Fruit fly (Drosophila melanogaster) whole organism, embryonic: Measurements from ENCODE around the gene CG13716.

Experiments used
- Ada2b ChIP-seq: fragments of 200-800 bp; sonication (Bioruptor generic); IDR thresholded peaks from 2 replicates; pipeline ENCODE4 v1.3.6; 2022; ENCODE audit warnings: missing biosample characterization, missing genetic modification characterization
- CG11247 ChIP-seq: fragments of 200-800 bp; sonication (Bioruptor generic); IDR thresholded peaks from 2 replicates; pipeline ENCODE4 v1.3.6; 2022; ENCODE audit warnings: missing biosample characterization, missing genetic modification characterization
- CG13123 ChIP-seq: fragments of 200-800 bp; sonication (Bioruptor generic); optimal IDR thresholded peaks from 2 replicates; lab custom pipeline; 2016; ENCODE audit warnings: missing biosample characterization, missing genetic modification characterization
- CG13775 ChIP-seq: fragments of 200-800 bp; sonication (Bioruptor generic); optimal IDR thresholded peaks from 3 replicates; lab custom pipeline; 2017; ENCODE audit warnings: missing biosample characterization, mild to moderate bottlenecking, missing genetic modification characterization
- CG14965 ChIP-seq: fragments of 200-800 bp; sonication (Bioruptor generic); optimal IDR thresholded peaks from 2 replicates; lab custom pipeline; 2016; ENCODE audit warnings: missing biosample characterization, missing genetic modification characterization, borderline replicate concordance
- CG15514 ChIP-seq: fragments of 200-800 bp; sonication (Bioruptor generic); optimal IDR thresholded peaks from 3 replicates; lab custom pipeline; 2017; ENCODE audit warnings: missing biosample characterization, missing genetic modification characterization, mild to moderate bottlenecking, moderate library complexity, missing genetic modification reagents
- CG15601 ChIP-seq: fragments of 200-800 bp; sonication (Bioruptor generic); optimal IDR thresholded peaks from 3 replicates; lab custom pipeline; 2019; ENCODE audit warnings: missing biosample characterization, mild to moderate bottlenecking, missing genetic modification characterization, moderate library complexity
- CG17359 ChIP-seq: fragments of 200-800 bp; sonication (Bioruptor generic); optimal IDR thresholded peaks from 3 replicates; lab custom pipeline; 2018; ENCODE audit warnings: missing biosample characterization, mild to moderate bottlenecking, missing genetic modification characterization, moderate library complexity
- CG18262 ChIP-seq: fragments of 200-800 bp; optimal IDR thresholded peaks from 3 replicates; lab custom pipeline; 2019; ENCODE audit warnings: missing biosample characterization, mild to moderate bottlenecking, missing genetic modification characterization, moderate library complexity
- CG18476 ChIP-seq: fragments of 200-800 bp; sonication (Bioruptor generic); optimal IDR thresholded peaks from 2 replicates; lab custom pipeline; 2016; ENCODE audit warnings: missing biosample characterization, mild to moderate bottlenecking, missing genetic modification characterization
- CG2202 ChIP-seq: fragments of 200-800 bp; sonication (Bioruptor generic); optimal IDR thresholded peaks from 2 replicates; lab custom pipeline; 2018; ENCODE audit warnings: missing biosample characterization, mild to moderate bottlenecking, missing genetic modification characterization
- CG2712 ChIP-seq: fragments of 200-800 bp; optimal IDR thresholded peaks from 3 replicates; lab custom pipeline; 2019; ENCODE audit warnings: missing biosample characterization, mild to moderate bottlenecking, missing genetic modification characterization, moderate library complexity
- CG2875 ChIP-seq: fragments of 200-800 bp; sonication (Bioruptor generic); optimal IDR thresholded peaks from 2 replicates; lab custom pipeline; 2017; ENCODE audit warnings: missing biosample characterization, mild to moderate bottlenecking, missing genetic modification characterization, missing genetic modification reagents
- CG30403 ChIP-seq: fragments of 200-800 bp; sonication (Bioruptor generic); optimal IDR thresholded peaks from 3 replicates; lab custom pipeline; 2016; ENCODE audit warnings: missing biosample characterization, missing genetic modification characterization
- CG31441 ChIP-seq: fragments of 200-800 bp; sonication (Bioruptor generic); IDR thresholded peaks from 2 replicates; pipeline ENCODE4 v1.3.6; 2022; ENCODE audit warnings: missing biosample characterization, missing genetic modification characterization
- CG33213 ChIP-seq: fragments of 200-800 bp; sonication (Bioruptor generic); optimal IDR thresholded peaks from 3 replicates; lab custom pipeline; 2016; ENCODE audit warnings: missing biosample characterization, missing genetic modification characterization
- CG6272 ChIP-seq: fragments of 200-800 bp; sonication (Bioruptor generic); IDR thresholded peaks from 2 replicates; pipeline ENCODE4 v1.3.6; 2022; ENCODE audit warnings: missing biosample characterization, missing genetic modification characterization
- CG6689 ChIP-seq: fragments of 200-800 bp; sonication (Bioruptor generic); IDR thresholded peaks from 2 replicates; pipeline ENCODE4 v1.3.6; 2022; ENCODE audit warnings: missing biosample characterization, missing genetic modification characterization
- CG7372 ChIP-seq: fragments of 200-800 bp; sonication (Bioruptor generic); IDR thresholded peaks from 2 replicates; pipeline ENCODE4 v1.3.6; 2022; ENCODE audit warnings: missing biosample characterization, missing genetic modification characterization
- Camta ChIP-seq: fragments of 200-800 bp; sonication (Bioruptor generic); optimal IDR thresholded peaks from 2 replicates; lab custom pipeline; 2016; ENCODE audit warnings: missing biosample characterization, missing genetic modification characterization
- D ChIP-seq, 2 experiments: fragments of 200-800 bp in 1 of 2; fragments of >200 bp in 1 of 2; sonication (Bioruptor generic) in 1 of 2; optimal IDR thresholded peaks; 2 replicates in 1 of 2; 3 replicates in 1 of 2; lab custom pipeline; 2017; ENCODE audit warnings: mild to moderate bottlenecking in 1 of 2, missing biosample characterization in 1 of 2, missing genetic modification characterization in 1 of 2, missing genetic modification reagents in 1 of 2
- D19B ChIP-seq: fragments of 200-800 bp; sonication (Bioruptor generic); optimal IDR thresholded peaks from 2 replicates; lab custom pipeline; 2017; ENCODE audit warnings: missing biosample characterization, mild to moderate bottlenecking, missing genetic modification characterization
- Drgx ChIP-seq: fragments of 200-800 bp; sonication (Bioruptor generic); IDR thresholded peaks from 2 replicates; pipeline ENCODE4 v1.3.6; 2022; ENCODE audit warnings: missing biosample characterization, missing genetic modification characterization
- Ets65A ChIP-seq: fragments of 200-800 bp; sonication (Bioruptor generic); peaks from one replicate; lab custom pipeline; 2016; ENCODE audit warnings: missing biosample characterization, missing genetic modification characterization
- GATAe ChIP-seq: fragments of 200-800 bp; sonication (Bioruptor generic); conservative IDR thresholded peaks from 2 replicates; pipeline ENCODE4 v1.3.6; 2022; ENCODE audit warnings: missing biosample characterization, missing genetic modification characterization
- Gug ChIP-seq: fragments of 200-800 bp; sonication (Bioruptor generic); IDR thresholded peaks from 4 replicates; pipeline ENCODE4 v1.3.6; 2022; ENCODE audit warnings: missing biosample characterization, missing genetic modification characterization
- H15 ChIP-seq: fragments of 200-800 bp; sonication (Bioruptor generic); IDR thresholded peaks from 3 replicates; pipeline ENCODE4 v1.3.6; 2022; ENCODE audit warnings: missing biosample characterization, missing genetic modification characterization
- HLH3B ChIP-seq: fragments of 200-800 bp; sonication (Bioruptor generic); IDR thresholded peaks from 2 replicates; pipeline ENCODE4 v1.3.6; 2022; ENCODE audit warnings: missing biosample characterization, missing genetic modification characterization
- Mad ChIP-seq: fragments of 200-800 bp; sonication (Bioruptor generic); optimal IDR thresholded peaks from 2 replicates; lab custom pipeline; 2016; ENCODE audit warnings: missing biosample characterization, missing genetic modification characterization
- NC2α ChIP-seq: fragments of 200-800 bp; sonication (Bioruptor generic); optimal IDR thresholded peaks from 2 replicates; lab custom pipeline; 2016; ENCODE audit warnings: missing biosample characterization, missing genetic modification characterization
- Rx ChIP-seq: fragments of 200-800 bp; sonication (Bioruptor generic); IDR thresholded peaks from 2 replicates; pipeline ENCODE4 v1.3.6; 2022; ENCODE audit warnings: missing biosample characterization, missing genetic modification characterization
- Sry-δ ChIP-seq: fragments of 200-800 bp; sonication (Bioruptor generic); optimal IDR thresholded peaks from 2 replicates; lab custom pipeline; 2016; ENCODE audit warnings: missing biosample characterization, missing genetic modification characterization
- ap ChIP-seq: fragments of 200-800 bp; sonication (Bioruptor generic); IDR thresholded peaks from 2 replicates; pipeline ENCODE4 v1.3.6; 2022; ENCODE audit warnings: missing biosample characterization, missing genetic modification characterization
- az2 ChIP-seq: fragments of 200-800 bp; sonication (Bioruptor generic); optimal IDR thresholded peaks from 3 replicates; lab custom pipeline; 2016; ENCODE audit warnings: missing biosample characterization, missing genetic modification characterization
- bsh ChIP-seq, 2 experiments: fragments of 200-800 bp; sonication (Bioruptor generic); optimal IDR thresholded peaks; 2 replicates each; lab custom pipeline; 2017 to 2018; ENCODE audit warnings: mild to moderate bottlenecking in 2 of 2, missing biosample characterization in 2 of 2, missing genetic modification characterization in 2 of 2, moderate library complexity in 1 of 2
- chm ChIP-seq: fragments of 200-800 bp; sonication (Bioruptor generic); IDR thresholded peaks from 2 replicates; pipeline ENCODE4 v1.3.6; 2022; ENCODE audit warnings: missing biosample characterization, missing genetic modification characterization
- chn ChIP-seq: fragments of 200-800 bp; sonication (Bioruptor generic); optimal IDR thresholded peaks from 2 replicates; lab custom pipeline; 2016; ENCODE audit warnings: missing biosample characterization, missing genetic modification characterization
- corto ChIP-seq: fragments of 200-800 bp; sonication (Bioruptor generic); optimal IDR thresholded peaks from 2 replicates; lab custom pipeline; 2016; ENCODE audit warnings: missing biosample characterization, mild to moderate bottlenecking, missing genetic modification characterization, moderate library complexity
- dysf ChIP-seq: fragments of 200-800 bp; sonication (Bioruptor generic); IDR thresholded peaks from 3 replicates; pipeline ENCODE4 v1.3.6; 2022; ENCODE audit warnings: missing biosample characterization, missing genetic modification characterization
- fu2 ChIP-seq: fragments of 200-800 bp; sonication (Bioruptor generic); optimal IDR thresholded peaks from 2 replicates; lab custom pipeline; 2016; ENCODE audit warnings: missing biosample characterization, missing genetic modification characterization
- grn ChIP-seq: fragments of 200-800 bp; sonication (Bioruptor generic); optimal IDR thresholded peaks from 3 replicates; lab custom pipeline; 2017; ENCODE audit warnings: missing biosample characterization, missing genetic modification characterization
- jigr1 ChIP-seq: fragments of 200-800 bp; sonication (Bioruptor generic); IDR thresholded peaks from 3 replicates; pipeline ENCODE4 v1.3.6; 2022; ENCODE audit warnings: missing biosample characterization, missing genetic modification characterization
- ken ChIP-seq: fragments of 200-800 bp; sonication (Bioruptor generic); IDR thresholded peaks from 3 replicates; pipeline ENCODE4 v1.3.6; 2022; ENCODE audit warnings: missing biosample characterization, missing genetic modification characterization
- lov ChIP-seq, 2 experiments: fragments of 200-800 bp in 1 of 2; fragments of >200 bp in 1 of 2; sonication (Bioruptor generic) in 1 of 2; IDR thresholded peaks in 1 of 2; optimal IDR thresholded peaks in 1 of 2; 2 replicates in 1 of 2; 3 replicates in 1 of 2; pipeline versions ENCODE4 v1.3.6 to Lab custom; 2017 to 2022; ENCODE audit warnings: missing biosample characterization in 1 of 2, missing genetic modification characterization in 1 of 2
- peb ChIP-seq: fragments of 200-800 bp; sonication (Bioruptor generic); IDR thresholded peaks from 2 replicates; pipeline ENCODE4 v1.3.6; 2022; ENCODE audit warnings: missing biosample characterization, missing genetic modification characterization
- phol ChIP-seq: fragments of 200-800 bp; sonication (Bioruptor generic); optimal IDR thresholded peaks from 3 replicates; lab custom pipeline; 2018; ENCODE audit warnings: missing biosample characterization, mild to moderate bottlenecking, missing genetic modification characterization, moderate library complexity
- ro ChIP-seq: fragments of 200-800 bp; sonication (Bioruptor generic); IDR thresholded peaks from 2 replicates; pipeline ENCODE4 v1.3.6; 2022; ENCODE audit warnings: missing biosample characterization, missing genetic modification characterization
- seq ChIP-seq: fragments of 200-800 bp; sonication (Bioruptor generic); IDR thresholded peaks from 2 replicates; pipeline ENCODE4 v1.3.6; 2022; ENCODE audit warnings: missing biosample characterization, missing genetic modification characterization
- tx ChIP-seq: fragments of 200-800 bp; sonication (Bioruptor generic); optimal IDR thresholded peaks from 2 replicates; lab custom pipeline; 2016; ENCODE audit warnings: missing biosample characterization, missing genetic modification characterization
- zfh1 ChIP-seq: fragments of 200-800 bp; sonication (Bioruptor generic); IDR thresholded peaks from 3 replicates; pipeline ENCODE4 v1.3.6; 2022; ENCODE audit warnings: missing biosample characterization, missing genetic modification characterization

The CG13716 gene

dm6 chr3L:4607653-4608052 is 26.9 kb downstream of the CG13716 start (continued):
- TF ChIP-seq CG6272 (GFP tag; lab: Robert Waterston, UW) (peak; percentile 70), HLH3B (GFP tag; lab: Robert Waterston, UW) (peak; percentile 72), CG31441 (GFP tag; lab: Robert Waterston, UW) (peak; percentile 44; the same call in 1 of the 2 replicates), CG18476 (no peak), CG13123 (GFP tag; lab: Kevin White, UChicago) (no peak), ro (GFP tag; lab: Robert Waterston, UW) (peak; percentile 36; the same call in 1 of the 2 replicates), CG7372 (GFP tag; lab: Robert Waterston, UW) (0 out of 2 replicates have a peak, but pooled peaks have one; percentile 39), corto (no peak), NC2α (no peak), ken (GFP tag; lab: Robert Waterston, UW) (peak; percentile 47; the same call in 1 of the 3 replicates), bsh (GFP tag; optimal IDR thresholded peaks at IDR 0.05; lab: Kevin White, UChicago) (peak in 1 of 2 experiments; percentile 76), Rx (peak; percentile 45; the same call in 1 of the 2 replicates), zfh1 (GFP tag; lab: Robert Waterston, UW) (peak; percentile 85), CG17359 (tag; lab: Kevin White, UChicago) (peak; percentile 39), grn (GFP tag; lab: Kevin White, UChicago) (no peak), az2 (peak; percentile 52), chm (GFP tag; lab: Robert Waterston, UW) (peak; percentile 44; the same call in 1 of the 2 replicates), tx (GFP tag; lab: Kevin White, UChicago) (no peak), ap (GFP tag; lab: Robert Waterston, UW) (0 out of 2 replicates have a peak, but pooled peaks have one; percentile 43), seq (GFP tag; lab: Robert Waterston, UW) (no peak), D19B (GFP tag; lab: Kevin White, UChicago) (peak; percentile 55), dysf (GFP tag; lab: Robert Waterston, UW) (peak; percentile 65; the same call in 2 of the 3 replicates), Mad (GFP tag; lab: Kevin White, UChicago) (peak; percentile 15), Ada2b (peak; percentile 79), H15 (GFP tag; lab: Robert Waterston, UW) (peak; percentile 53; the same call in 1 of the 3 replicates), peb (peak; percentile 69; the same call in 1 of the 2 replicates), GATAe (GFP tag; lab: Robert Waterston, UW) (no peak), jigr1 (GFP tag; lab: Robert Waterston, UW) (0 out of 3 replicates have a peak, but pooled peaks have one; percentile 20), CG2712 (tag; lab: Kevin White, UChicago) (peak; percentile 79), CG15601 (tag; lab: Kevin White, UChicago) (peak; percentile 29), Drgx (peak; percentile 89), CG11247 (peak; percentile 62), chn (peak; percentile 57), phol (tag; lab: Kevin White, UChicago) (peak; percentile 77), fu2 (GFP tag; lab: Kevin White, UChicago) (no peak), CG13775 (GFP tag; lab: Kevin White, UChicago) (peak; percentile 6), CG30403 (GFP tag; lab: Kevin White, UChicago) (peak; percentile 9), CG33213 (peak; percentile 1), CG14965 (GFP tag; lab: Kevin White, UChicago) (no peak), Sry-δ (GFP tag; lab: Kevin White, UChicago) (no peak), Ets65A (peak; percentile 87), lov (optimal IDR thresholded peaks at IDR 0.05; lab: Kevin White, UChicago) (no peak), lov (GFP tag; IDR thresholded peaks at IDR 0.05; lab: Robert Waterston, UW) (0 out of 3 replicates have a peak, but pooled peaks have one; percentile 57), Gug (GFP tag; lab: Robert Waterston, UW) (peak; percentile 44; the same call in 1 of the 4 replicates), CG2875 (GFP tag; lab: Kevin White, UChicago) (peak; percentile 15), D (optimal IDR thresholded peaks at IDR 0.05; lab: Kevin White, UChicago) (no peak), D (GFP tag; optimal IDR thresholded peaks at IDR 0.05; lab: Kevin White, UChicago) (peak; percentile 69), CG6689 (peak; percentile 86), CG15514 (GFP tag; lab: Kevin White, UChicago) (no peak), CG2202 (tag; lab: Kevin White, UChicago) (peak; percentile 38), Camta (GFP tag; lab: Kevin White, UChicago) (peak; percentile 5), CG18262 (tag; lab: Kevin White, UChicago) (peak; percentile 71)
